Fruit fly (Drosophila melanogaster) whole organism, embryonic: ENCODE measurements around the gene MED25.

Experiments used
- ATbp ChIP-seq: fragments of 200-800 bp; sonication (Bioruptor generic); optimal IDR thresholded peaks from 2 replicates; lab custom pipeline; 2017; ENCODE audit warnings: missing biosample characterization, mild to moderate bottlenecking, missing genetic modification characterization, missing genetic modification reagents
- Bgb ChIP-seq: fragments of 200-800 bp; sonication (Bioruptor generic); IDR thresholded peaks from 2 replicates; pipeline ENCODE4 v1.3.6; 2022; ENCODE audit warnings: missing biosample characterization, missing genetic modification characterization; ENCODE audit not compliant: partially characterized antibody
- Blimp-1 ChIP-seq: fragments of 200-800 bp; sonication (Bioruptor generic); optimal IDR thresholded peaks from 3 replicates; lab custom pipeline; 2018; ENCODE audit warnings: missing biosample characterization, missing genetic modification characterization, mild to moderate bottlenecking, moderate library complexity, missing genetic modification reagents
- CG11093 ChIP-seq: fragments of 200-800 bp; sonication (Bioruptor generic); IDR thresholded peaks from 3 replicates; pipeline ENCODE4 v1.3.6; 2022; ENCODE audit warnings: missing biosample characterization, missing genetic modification characterization
- CG11560 ChIP-seq: fragments of 200-800 bp; sonication (Bioruptor generic); IDR thresholded peaks from 3 replicates; pipeline ENCODE4 v1.3.6; 2022; ENCODE audit warnings: missing biosample characterization, missing genetic modification characterization
- CG12071 ChIP-seq: fragments of 200-800 bp; sonication (Bioruptor generic); optimal IDR thresholded peaks from 3 replicates; lab custom pipeline; 2018; ENCODE audit warnings: missing biosample characterization, mild to moderate bottlenecking, missing genetic modification characterization
- CG12942 ChIP-seq: fragments of 200-800 bp; sonication (Bioruptor generic); optimal IDR thresholded peaks from 3 replicates; lab custom pipeline; 2016; ENCODE audit warnings: missing biosample characterization, missing genetic modification characterization
- CG13424 ChIP-seq: fragments of 200-800 bp; sonication (Bioruptor generic); optimal IDR thresholded peaks from 2 replicates; lab custom pipeline; 2019; ENCODE audit warnings: missing biosample characterization, mild to moderate bottlenecking, missing genetic modification characterization, moderate library complexity
- CG15269 ChIP-seq: fragments of 200-800 bp; sonication (Bioruptor generic); optimal IDR thresholded peaks from 2 replicates; lab custom pipeline; 2018; ENCODE audit warnings: missing biosample characterization, mild to moderate bottlenecking, missing genetic modification characterization, moderate library complexity
- CG1792 ChIP-seq: fragments of 200-800 bp; sonication (Bioruptor generic); optimal IDR thresholded peaks from 2 replicates; lab custom pipeline; 2016; ENCODE audit warnings: missing biosample characterization, missing genetic modification characterization
- CG3163 ChIP-seq: fragments of 200-800 bp; sonication (Bioruptor generic); optimal IDR thresholded peaks from 3 replicates; lab custom pipeline; 2016; ENCODE audit warnings: missing biosample characterization, missing genetic modification characterization
- CG33557 ChIP-seq: fragments of 200-800 bp; sonication (Bioruptor generic); optimal IDR thresholded peaks from 2 replicates; lab custom pipeline; 2019; ENCODE audit warnings: missing biosample characterization, mild to moderate bottlenecking, missing genetic modification characterization, moderate library complexity
- CG34224 ChIP-seq: fragments of 200-800 bp; sonication (Bioruptor generic); IDR thresholded peaks from 3 replicates; pipeline ENCODE4 v1.3.6; 2022; ENCODE audit warnings: missing biosample characterization, missing genetic modification characterization; ENCODE audit not compliant: partially characterized antibody
- CG43689 ChIP-seq: fragments of 200-800 bp; sonication (Bioruptor generic); IDR thresholded peaks from 2 replicates; pipeline ENCODE4 v1.3.6; 2022; ENCODE audit warnings: missing biosample characterization, missing genetic modification characterization
- CG7372 ChIP-seq: fragments of 200-800 bp; sonication (Bioruptor generic); IDR thresholded peaks from 2 replicates; pipeline ENCODE4 v1.3.6; 2022; ENCODE audit warnings: missing biosample characterization, missing genetic modification characterization
- CG7839 ChIP-seq: fragments of 200-800 bp; sonication (Bioruptor generic); optimal IDR thresholded peaks from 3 replicates; lab custom pipeline; 2018; ENCODE audit warnings: missing biosample characterization, mild to moderate bottlenecking, missing genetic modification characterization, moderate library complexity
- CG8359 ChIP-seq: fragments of 200-800 bp; sonication (Bioruptor generic); optimal IDR thresholded peaks from 2 replicates; lab custom pipeline; 2017; ENCODE audit warnings: missing biosample characterization, mild to moderate bottlenecking, missing genetic modification characterization, borderline replicate concordance
- CG9437 ChIP-seq: fragments of 200-800 bp; sonication (Bioruptor generic); optimal IDR thresholded peaks from 2 replicates; lab custom pipeline; 2018; ENCODE audit warnings: missing biosample characterization, mild to moderate bottlenecking, missing genetic modification characterization
- CG9932 ChIP-seq: fragments of 200-800 bp; sonication (Bioruptor generic); IDR thresholded peaks from 2 replicates; pipeline ENCODE4 v1.3.6; 2022; ENCODE audit warnings: missing biosample characterization, missing genetic modification characterization
- Dip2 ChIP-seq: fragments of 200-800 bp; sonication (Bioruptor generic); IDR thresholded peaks from 2 replicates; pipeline ENCODE4 v1.3.6; 2022; ENCODE audit warnings: missing biosample characterization, missing genetic modification characterization
- Dip3 ChIP-seq: fragments of 200-800 bp; sonication (Bioruptor generic); optimal IDR thresholded peaks from 3 replicates; lab custom pipeline; 2016; ENCODE audit warnings: missing biosample characterization, missing genetic modification characterization
- ERR ChIP-seq: fragments of 200-800 bp; sonication (Bioruptor generic); optimal IDR thresholded peaks from 2 replicates; lab custom pipeline; 2016; ENCODE audit warnings: missing biosample characterization, missing genetic modification characterization
- Fer2 ChIP-seq: fragments of 200-800 bp; sonication (Bioruptor generic); optimal IDR thresholded peaks from 2 replicates; lab custom pipeline; 2018; ENCODE audit warnings: missing biosample characterization, mild to moderate bottlenecking, missing genetic modification characterization, moderate library complexity
- GATAe ChIP-seq: fragments of 200-800 bp; sonication (Bioruptor generic); conservative IDR thresholded peaks from 2 replicates; pipeline ENCODE4 v1.3.6; 2022; ENCODE audit warnings: missing biosample characterization, missing genetic modification characterization
- HLH54F ChIP-seq: fragments of 200-800 bp; sonication (Bioruptor generic); optimal IDR thresholded peaks from 3 replicates; lab custom pipeline; 2016; ENCODE audit warnings: missing biosample characterization, missing genetic modification characterization
- Hand ChIP-seq: fragments of 200-800 bp; sonication (Bioruptor generic); optimal IDR thresholded peaks from 2 replicates; lab custom pipeline; 2017; ENCODE audit warnings: mild to moderate bottlenecking, missing biosample characterization, missing genetic modification reagents, missing genetic modification characterization
- HmgZ ChIP-seq: fragments of 200-800 bp; sonication (Bioruptor generic); optimal IDR thresholded peaks from 2 replicates; lab custom pipeline; 2018; ENCODE audit warnings: missing biosample characterization, mild to moderate bottlenecking, missing genetic modification characterization
- NFAT ChIP-seq: fragments of 200-800 bp; sonication (Bioruptor generic); IDR thresholded peaks from 2 replicates; pipeline ENCODE4 v1.3.6; 2022; ENCODE audit warnings: missing biosample characterization, missing genetic modification characterization
- Nf-YB ChIP-seq: fragments of 200-800 bp; sonication (Bioruptor generic); optimal IDR thresholded peaks from 3 replicates; lab custom pipeline; 2019; ENCODE audit warnings: missing biosample characterization, mild to moderate bottlenecking, missing genetic modification characterization, moderate library complexity
- Ptx1 ChIP-seq: fragments of 200-800 bp; sonication (Bioruptor generic); IDR thresholded peaks from 2 replicates; pipeline ENCODE4 v1.3.6; 2022; ENCODE audit warnings: missing biosample characterization, missing genetic modification characterization
- Sry-δ ChIP-seq: fragments of 200-800 bp; sonication (Bioruptor generic); optimal IDR thresholded peaks from 2 replicates; lab custom pipeline; 2016; ENCODE audit warnings: missing biosample characterization, missing genetic modification characterization
- bowl ChIP-seq: fragments of 200-800 bp; sonication (Bioruptor generic); IDR thresholded peaks from 2 replicates; pipeline ENCODE4 v1.3.6; 2022; ENCODE audit warnings: missing biosample characterization, missing genetic modification characterization
- crc ChIP-seq: fragments of 200-800 bp; sonication (Bioruptor generic); optimal IDR thresholded peaks from 2 replicates; lab custom pipeline; 2016; ENCODE audit warnings: missing biosample characterization, missing genetic modification characterization
- crp ChIP-seq, 2 experiments: fragments of 200-800 bp; sonication (Bioruptor generic); optimal IDR thresholded peaks; 2 replicates in 1 of 2; 3 replicates in 1 of 2; lab custom pipeline; 2017; ENCODE audit warnings: missing biosample characterization in 2 of 2, missing genetic modification characterization in 2 of 2, mild to moderate bottlenecking in 1 of 2, moderate library complexity in 1 of 2
- da ChIP-seq: fragments of 200-800 bp; sonication (Bioruptor generic); optimal IDR thresholded peaks from 2 replicates; lab custom pipeline; 2016; ENCODE audit warnings: missing biosample characterization, missing genetic modification characterization
- dysf ChIP-seq: fragments of 200-800 bp; sonication (Bioruptor generic); IDR thresholded peaks from 3 replicates; pipeline ENCODE4 v1.3.6; 2022; ENCODE audit warnings: missing biosample characterization, missing genetic modification characterization
- emc ChIP-seq: fragments of 200-800 bp; sonication (Bioruptor generic); optimal IDR thresholded peaks from 2 replicates; lab custom pipeline; 2016; ENCODE audit warnings: missing biosample characterization, missing genetic modification characterization
- esg ChIP-seq: fragments of 200-800 bp; sonication (Bioruptor generic); conservative IDR thresholded peaks from 2 replicates; pipeline ENCODE4 v1.3.6; 2022; ENCODE audit warnings: missing biosample characterization, missing genetic modification characterization
- eve ChIP-seq, 2 experiments: fragments of >200 bp; optimal IDR thresholded peaks; 2 replicates each; lab custom pipeline; 2017; ENCODE audit warnings: missing biosample characterization in 2 of 2, missing genetic modification characterization in 2 of 2
- eyg ChIP-seq: fragments of 200-800 bp; sonication (Bioruptor generic); optimal IDR thresholded peaks from 3 replicates; lab custom pipeline; 2016; ENCODE audit warnings: missing biosample characterization, missing genetic modification characterization
- fru ChIP-seq: fragments of >200 bp; optimal IDR thresholded peaks from 2 replicates; lab custom pipeline; 2017
- gce ChIP-seq: fragments of 200-800 bp; sonication (Bioruptor generic); IDR thresholded peaks from 3 replicates; pipeline ENCODE4 v1.3.6; 2022; ENCODE audit warnings: missing biosample characterization, missing genetic modification characterization
- grau ChIP-seq: fragments of 200-800 bp; optimal IDR thresholded peaks from 3 replicates; lab custom pipeline; 2019; ENCODE audit warnings: missing biosample characterization, mild to moderate bottlenecking, missing genetic modification characterization, moderate library complexity
- jing ChIP-seq: fragments of 200-800 bp; sonication (Bioruptor generic); optimal IDR thresholded peaks from 2 replicates; lab custom pipeline; 2018; ENCODE audit warnings: missing biosample characterization, mild to moderate bottlenecking, missing genetic modification characterization
- oc ChIP-seq: fragments of 200-800 bp; sonication (Bioruptor generic); optimal IDR thresholded peaks from 2 replicates; lab custom pipeline; 2018; ENCODE audit warnings: missing biosample characterization, mild to moderate bottlenecking, missing genetic modification characterization, moderate library complexity
- pnt ChIP-seq: fragments of 200-800 bp; sonication (Bioruptor generic); optimal IDR thresholded peaks from 3 replicates; lab custom pipeline; 2016; ENCODE audit warnings: missing biosample characterization, missing genetic modification characterization
- pzg ChIP-seq: fragments of 200-800 bp; sonication (Bioruptor generic); optimal IDR thresholded peaks from 3 replicates; lab custom pipeline; 2018; ENCODE audit warnings: missing biosample characterization, mild to moderate bottlenecking, missing genetic modification characterization, moderate library complexity
- row ChIP-seq: fragments of 200-800 bp; sonication (Bioruptor generic); IDR thresholded peaks from 3 replicates; pipeline ENCODE4 v1.3.6; 2022; ENCODE audit warnings: missing biosample characterization, missing genetic modification characterization
- stwl ChIP-seq: fragments of 200-800 bp; sonication (Bioruptor generic); optimal IDR thresholded peaks from 3 replicates; lab custom pipeline; 2018; ENCODE audit warnings: missing biosample characterization, mild to moderate bottlenecking, missing genetic modification characterization, moderate library complexity
- tio ChIP-seq: fragments of 200-800 bp; sonication (Bioruptor generic); optimal IDR thresholded peaks from 2 replicates; lab custom pipeline; 2017; ENCODE audit warnings: missing biosample characterization, missing genetic modification characterization, inconsistent platforms
- tll ChIP-seq, 2 experiments: fragments of 200-800 bp in 1 of 2; fragments of >200 bp in 1 of 2; sonication (Bioruptor generic) in 1 of 2; optimal IDR thresholded peaks; 2 replicates each; lab custom pipeline; 2017 to 2019; ENCODE audit warnings: missing biosample characterization in 2 of 2, missing genetic modification characterization in 2 of 2, mild to moderate bottlenecking in 1 of 2, moderate library complexity in 1 of 2
- vnd ChIP-seq: fragments of 200-800 bp; sonication (Bioruptor generic); IDR thresholded peaks from 3 replicates; pipeline ENCODE4 v1.3.6; 2022; ENCODE audit warnings: missing biosample characterization, missing genetic modification characterization; ENCODE audit not compliant: partially characterized antibody

Gene MED25

dm6 chr3R:20057501-20057900 lies 48.8 kb downstream of the MED25 start, which contains the start of gene mdlc (continued):
- TF ChIP-seq HLH54F (GFP tag; lab: Kevin White, UChicago) (no peak), Nf-YB (GFP tag; lab: Kevin White, UChicago) (no peak), CG43689 (GFP tag; lab: Robert Waterston, UW) (no peak), Sry-δ (GFP tag; lab: Kevin White, UChicago) (peak; percentile 77), eyg (GFP tag; lab: Kevin White, UChicago) (no peak), esg (GFP tag; lab: Robert Waterston, UW) (no peak), CG9932 (GFP tag; lab: Robert Waterston, UW) (peak; percentile 55; the same call in 1 of the 2 replicates), Ptx1 (GFP tag; lab: Robert Waterston, UW) (no peak), bowl (GFP tag; lab: Robert Waterston, UW) (no peak), Blimp-1 (no peak), GATAe (no peak), HmgZ (peak; percentile 21), CG15269 (tag; lab: Kevin White, UChicago) (no peak), pzg (GFP tag; lab: Kevin White, UChicago) (peak; percentile 38), stwl (peak; percentile 83), tio (GFP tag; lab: Kevin White, UChicago) (no peak), CG9437 (GFP tag; lab: Kevin White, UChicago) (no peak), NFAT (GFP tag; lab: Robert Waterston, UW) (no peak), pnt (no peak), CG1792 (GFP tag; lab: Kevin White, UChicago) (no peak), CG11560 (tag; lab: Robert Waterston, UW) (no peak), crp (GFP tag; optimal IDR thresholded peaks at IDR 0.05; lab: Kevin White, UChicago) (no peak), CG8359 (GFP tag; lab: Kevin White, UChicago) (no peak), CG34224 (peak; percentile 38; the same call in 1 of the 3 replicates), row (GFP tag; lab: Robert Waterston, UW) (peak; percentile 78), CG12071 (GFP tag; lab: Kevin White, UChicago) (no peak), grau (tag; lab: Kevin White, UChicago) (no peak), fru (lab: Kevin White, UChicago) (no peak), CG12942 (no peak), CG7839 (tag; lab: Kevin White, UChicago) (peak; percentile 15), CG33557 (GFP tag; lab: Kevin White, UChicago) (no peak), CG11093 (GFP tag; lab: Robert Waterston, UW) (no peak), oc (no peak), jing (GFP tag; lab: Kevin White, UChicago) (no peak), Hand (GFP tag; lab: Kevin White, UChicago) (no peak), da (GFP tag; lab: Kevin White, UChicago) (no peak), CG7372 (GFP tag; lab: Robert Waterston, UW) (no peak), Bgb (GFP tag; lab: Robert Waterston, UW) (no peak), dysf (GFP tag; lab: Robert Waterston, UW) (no peak), Dip3 (GFP tag; lab: Kevin White, UChicago) (no peak), ATbp (GFP tag; lab: Kevin White, UChicago) (no peak), ERR (GFP tag; lab: Kevin White, UChicago) (no peak), CG3163 (no peak), Dip2 (GFP tag; lab: Robert Waterston, UW) (no peak), crc (GFP tag; lab: Kevin White, UChicago) (no peak), eve (GFP tag; optimal IDR thresholded peaks at IDR 0.05; lab: Kevin White, UChicago) (no peak), tll (GFP tag; optimal IDR thresholded peaks at IDR 0.05; lab: Kevin White, UChicago) (no peak), emc (no peak), gce (GFP tag; lab: Robert Waterston, UW) (no peak), Fer2 (tag; lab: Kevin White, UChicago) (no peak), vnd (GFP tag; lab: Robert Waterston, UW) (peak; percentile 38; the same call in 1 of the 3 replicates), CG13424 (tag; lab: Kevin White, UChicago) (peak; percentile 26)
